Worm (Caenorhabditis elegans): ENCODE measurements around the gene oac-58.

DNA sequence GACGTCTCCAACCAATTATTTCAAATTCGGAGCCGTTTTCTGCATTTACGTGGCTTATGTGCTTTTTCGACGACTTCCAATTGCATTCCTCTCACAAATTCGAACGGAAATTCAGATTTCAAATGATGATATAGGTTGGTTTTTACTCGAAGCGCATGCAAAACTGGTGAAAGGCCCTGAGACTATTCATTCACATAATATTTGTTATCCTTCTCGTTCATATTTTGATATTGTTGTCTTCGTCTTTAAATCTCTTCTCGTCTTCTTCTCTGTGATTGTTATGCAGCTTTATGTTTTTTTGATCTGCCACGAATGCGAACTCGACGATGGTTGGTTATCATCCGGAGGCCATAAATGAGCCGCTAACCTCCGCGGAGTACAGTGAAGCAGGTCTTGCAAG, 28.6 kb downstream of the oac-58 start, which contains the start of gene hpo-12:
- TF ChIP-seq T22C8.4 (GFP tag; IDR thresholded peaks at IDR 0.05) (no peak), med-1 (GFP tag; optimal IDR thresholded peaks at IDR 0.05; ENCODE audit: insufficient read depth) (no peak), flt-1 (GFP tag; IDR thresholded peaks at IDR 0.05) (no peak), tab-1 (GFP tag; IDR thresholded peaks at IDR 0.05) (no peak), ref-1 (GFP tag; conservative IDR thresholded peaks at IDR 0.05) (no peak), klf-2 (GFP tag; conservative IDR thresholded peaks at IDR 0.05) (no peak), cog-1 (tag; optimal IDR thresholded peaks at IDR 0.05) (no peak)

Measured in whole organism, midembryonic.